Worm (Caenorhabditis elegans): ENCODE measurements around the gene cnc-11.

DNA sequence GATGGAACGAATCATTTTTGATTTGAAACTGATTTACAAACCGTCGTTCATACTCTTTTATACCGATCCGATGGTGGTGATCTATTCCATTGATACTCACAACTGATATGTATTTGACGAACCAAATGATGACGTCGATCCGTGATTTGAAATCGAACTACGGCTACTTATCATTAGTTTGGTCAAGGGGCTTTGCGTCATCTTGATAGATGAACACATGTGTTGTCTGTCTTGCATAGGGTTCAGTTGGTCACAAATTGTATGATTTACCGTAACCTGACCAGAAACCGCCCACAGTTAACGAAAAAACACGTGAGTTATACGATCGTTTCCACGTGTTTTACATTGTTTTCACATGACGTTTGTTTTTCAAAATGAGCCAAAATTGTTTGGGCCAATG, 8.0 kb downstream of the cnc-11 start, which contains the start of gene cnc-2:
- TF ChIP-seq ama-1 (optimal IDR thresholded peaks at IDR 0.05) (no peak), ceh-13 (GFP tag; optimal IDR thresholded peaks at IDR 0.05) (no peak), tbx-11 (GFP tag; IDR thresholded peaks at IDR 0.05) (no peak), hmg-4 (GFP tag; optimal IDR thresholded peaks at IDR 0.05) (no peak), B0310.2 (tag; optimal IDR thresholded peaks at IDR 0.05) (no peak), F13C5.2 (tag; optimal IDR thresholded peaks at IDR 0.05) (no peak), tbx-37 (GFP tag; conservative IDR thresholded peaks at IDR 0.05) (no peak), flt-1 (GFP tag; IDR thresholded peaks at IDR 0.05) (no peak), tra-4 (tag; optimal IDR thresholded peaks at IDR 0.05) (no peak), aly-1 (tag; optimal IDR thresholded peaks at IDR 0.05) (no peak), hnd-1 (tag; optimal IDR thresholded peaks at IDR 0.05) (no peak), ceh-36 (tag; optimal IDR thresholded peaks at IDR 0.05) (no peak)
